Fruit fly (Drosophila melanogaster) whole organism, embryonic: ENCODE data around the gene dyw.

Experiments used
- Ada2b ChIP-seq: fragments of 200-800 bp; sonication (Bioruptor generic); IDR thresholded peaks from 2 replicates; pipeline ENCODE4 v1.3.6; 2022; ENCODE audit warnings: missing biosample characterization, missing genetic modification characterization
- B-H1 ChIP-seq: fragments of 200-800 bp; sonication (Bioruptor generic); IDR thresholded peaks from 3 replicates; pipeline ENCODE4 v1.3.6; 2022; ENCODE audit warnings: missing biosample characterization, missing genetic modification characterization
- B-H2 ChIP-seq: fragments of 200-800 bp; sonication (Bioruptor generic); optimal IDR thresholded peaks from 2 replicates; lab custom pipeline; 2018; ENCODE audit warnings: missing biosample characterization, mild to moderate bottlenecking, missing genetic modification characterization
- CG1024 ChIP-seq: fragments of 200-800 bp; sonication (Bioruptor generic); IDR thresholded peaks from 2 replicates; pipeline ENCODE4 v1.3.6; 2022; ENCODE audit warnings: missing biosample characterization, missing genetic modification characterization
- CG11456 ChIP-seq: fragments of 200-800 bp; sonication (Bioruptor generic); IDR thresholded peaks from 3 replicates; pipeline ENCODE4 v1.3.6; 2022; ENCODE audit warnings: missing biosample characterization, missing genetic modification characterization
- CG11696 ChIP-seq: fragments of 200-800 bp; sonication (Bioruptor generic); IDR thresholded peaks from 2 replicates; pipeline ENCODE4 v1.3.6; 2022; ENCODE audit warnings: missing biosample characterization, missing genetic modification characterization
- CG12071 ChIP-seq: fragments of 200-800 bp; sonication (Bioruptor generic); optimal IDR thresholded peaks from 3 replicates; lab custom pipeline; 2018; ENCODE audit warnings: missing biosample characterization, mild to moderate bottlenecking, missing genetic modification characterization
- CG13287 ChIP-seq: fragments of 200-800 bp; sonication (Bioruptor generic); IDR thresholded peaks from 2 replicates; pipeline ENCODE4 v1.3.6; 2022; ENCODE audit warnings: missing biosample characterization, missing genetic modification characterization; ENCODE audit not compliant: partially characterized antibody
- CG13624 ChIP-seq: fragments of 200-800 bp; sonication (Bioruptor generic); optimal IDR thresholded peaks from 2 replicates; lab custom pipeline; 2016; ENCODE audit warnings: missing biosample characterization, missing genetic modification characterization
- CG14441 ChIP-seq: fragments of 200-800 bp; sonication (Bioruptor generic); IDR thresholded peaks from 2 replicates; pipeline ENCODE4 v1.3.6; 2022; ENCODE audit warnings: missing biosample characterization, missing genetic modification characterization
- CG17328 ChIP-seq: fragments of 200-800 bp; sonication (Bioruptor generic); IDR thresholded peaks from 2 replicates; pipeline ENCODE4 v1.3.6; 2022; ENCODE audit warnings: missing biosample characterization, missing genetic modification characterization
- CG17385 ChIP-seq: fragments of 200-800 bp; sonication (Bioruptor generic); optimal IDR thresholded peaks from 3 replicates; lab custom pipeline; 2018; ENCODE audit warnings: missing biosample characterization, mild to moderate bottlenecking, missing genetic modification characterization
- CG2889 ChIP-seq: fragments of 200-800 bp; sonication (Bioruptor generic); IDR thresholded peaks from 3 replicates; pipeline ENCODE4 v1.3.6; 2022; ENCODE audit warnings: missing biosample characterization, missing genetic modification characterization
- CG30020 ChIP-seq: fragments of 200-800 bp; optimal IDR thresholded peaks from 2 replicates; lab custom pipeline; 2019; ENCODE audit warnings: missing biosample characterization, mild to moderate bottlenecking, missing genetic modification characterization, moderate library complexity
- CG32532 ChIP-seq: fragments of 200-800 bp; sonication (Bioruptor generic); IDR thresholded peaks from 2 replicates; pipeline ENCODE4 v1.3.6; 2022; ENCODE audit warnings: missing biosample characterization, missing genetic modification characterization
- CG32767 ChIP-seq: fragments of 200-800 bp; sonication (Bioruptor generic); IDR thresholded peaks from 2 replicates; pipeline ENCODE4 v1.3.6; 2022; ENCODE audit warnings: missing biosample characterization, missing genetic modification characterization
- CG4282 ChIP-seq: fragments of 200-800 bp; sonication (Bioruptor generic); optimal IDR thresholded peaks from 2 replicates; lab custom pipeline; 2016; ENCODE audit warnings: missing biosample characterization, missing genetic modification characterization
- CG43689 ChIP-seq: fragments of 200-800 bp; sonication (Bioruptor generic); IDR thresholded peaks from 2 replicates; pipeline ENCODE4 v1.3.6; 2022; ENCODE audit warnings: missing biosample characterization, missing genetic modification characterization
- CG4404 ChIP-seq: fragments of 200-800 bp; sonication (Bioruptor generic); IDR thresholded peaks from 2 replicates; pipeline ENCODE4 v1.3.6; 2022; ENCODE audit warnings: missing biosample characterization, missing genetic modification characterization
- CG4820 ChIP-seq: fragments of 200-800 bp; sonication (Bioruptor generic); optimal IDR thresholded peaks from 3 replicates; lab custom pipeline; 2016; ENCODE audit warnings: missing biosample characterization, missing genetic modification characterization
- CG6272 ChIP-seq: fragments of 200-800 bp; sonication (Bioruptor generic); IDR thresholded peaks from 2 replicates; pipeline ENCODE4 v1.3.6; 2022; ENCODE audit warnings: missing biosample characterization, missing genetic modification characterization
- CG6689 ChIP-seq: fragments of 200-800 bp; sonication (Bioruptor generic); IDR thresholded peaks from 2 replicates; pipeline ENCODE4 v1.3.6; 2022; ENCODE audit warnings: missing biosample characterization, missing genetic modification characterization
- CG6813 ChIP-seq: fragments of 200-800 bp; sonication (Bioruptor generic); optimal IDR thresholded peaks from 2 replicates; lab custom pipeline; 2017; ENCODE audit warnings: missing biosample characterization, missing genetic modification characterization, mild to moderate bottlenecking, moderate library complexity, missing genetic modification reagents
- CG7987 ChIP-seq: fragments of 200-800 bp; sonication (Bioruptor generic); optimal IDR thresholded peaks from 2 replicates; lab custom pipeline; 2018; ENCODE audit warnings: missing biosample characterization, mild to moderate bottlenecking, missing genetic modification characterization, moderate library complexity
- CG8359 ChIP-seq: fragments of 200-800 bp; sonication (Bioruptor generic); optimal IDR thresholded peaks from 2 replicates; lab custom pipeline; 2017; ENCODE audit warnings: missing biosample characterization, mild to moderate bottlenecking, missing genetic modification characterization, borderline replicate concordance
- CG8924 ChIP-seq: fragments of 200-800 bp; optimal IDR thresholded peaks from 3 replicates; lab custom pipeline; 2019; ENCODE audit warnings: missing biosample characterization, mild to moderate bottlenecking, missing genetic modification characterization, moderate library complexity
- CkIIα-i1 ChIP-seq: fragments of 200-800 bp; sonication (Bioruptor generic); IDR thresholded peaks from 2 replicates; pipeline ENCODE4 v1.3.6; 2022; ENCODE audit warnings: missing biosample characterization, missing genetic modification characterization
- CoRest ChIP-seq: fragments of 200-800 bp; sonication (Bioruptor generic); optimal IDR thresholded peaks from 3 replicates; lab custom pipeline; 2018; ENCODE audit warnings: missing biosample characterization, mild to moderate bottlenecking, missing genetic modification characterization, moderate library complexity
- D19B ChIP-seq: fragments of 200-800 bp; sonication (Bioruptor generic); optimal IDR thresholded peaks from 2 replicates; lab custom pipeline; 2017; ENCODE audit warnings: missing biosample characterization, mild to moderate bottlenecking, missing genetic modification characterization
- Dad ChIP-seq: fragments of 200-800 bp; sonication (Bioruptor generic); optimal IDR thresholded peaks from 3 replicates; lab custom pipeline; 2016; ENCODE audit warnings: missing biosample characterization, missing genetic modification characterization
- Dbx ChIP-seq: fragments of 200-800 bp; sonication (Bioruptor generic); IDR thresholded peaks from 3 replicates; pipeline ENCODE4 v1.3.6; 2022; ENCODE audit warnings: missing biosample characterization, missing genetic modification characterization
- Doc3 ChIP-seq: fragments of 200-800 bp; sonication (Bioruptor generic); IDR thresholded peaks from 3 replicates; pipeline ENCODE4 v1.3.6; 2022; ENCODE audit warnings: missing biosample characterization, missing genetic modification characterization; ENCODE audit not compliant: partially characterized antibody
- Dp ChIP-seq: fragments of 200-800 bp; sonication (Bioruptor generic); optimal IDR thresholded peaks from 2 replicates; lab custom pipeline; 2018; ENCODE audit warnings: missing biosample characterization, mild to moderate bottlenecking, missing genetic modification characterization, moderate library complexity
- Ets97D ChIP-seq: fragments of 200-800 bp; sonication (Bioruptor generic); optimal IDR thresholded peaks from 3 replicates; lab custom pipeline; 2016; ENCODE audit warnings: missing biosample characterization, missing genetic modification characterization
- Lpt ChIP-seq: fragments of >200 bp; optimal IDR thresholded peaks from 2 replicates; lab custom pipeline; 2018; ENCODE audit warnings: missing biosample characterization, missing genetic modification characterization
- MESR4 ChIP-seq: fragments of 200-800 bp; sonication (Bioruptor generic); optimal IDR thresholded peaks from 2 replicates; lab custom pipeline; 2018; ENCODE audit warnings: missing biosample characterization, mild to moderate bottlenecking, missing genetic modification characterization, moderate library complexity
- NC2β ChIP-seq: fragments of 200-800 bp; sonication (Bioruptor generic); optimal IDR thresholded peaks from 2 replicates; lab custom pipeline; 2016; ENCODE audit warnings: missing biosample characterization, missing genetic modification characterization
- Nf-YC ChIP-seq: fragments of 200-800 bp; optimal IDR thresholded peaks from 3 replicates; lab custom pipeline; 2019; ENCODE audit warnings: missing biosample characterization, mild to moderate bottlenecking, missing genetic modification characterization, moderate library complexity
- Scr ChIP-seq: fragments of 200-800 bp; sonication (Bioruptor generic); IDR thresholded peaks from 2 replicates; pipeline ENCODE4 v1.3.6; 2022; ENCODE audit warnings: missing biosample characterization, missing genetic modification characterization; ENCODE audit not compliant: partially characterized antibody
- Xrp1 ChIP-seq: fragments of 200-800 bp; sonication (Bioruptor generic); IDR thresholded peaks from 2 replicates; pipeline ENCODE4 v1.3.6; 2022; ENCODE audit warnings: missing biosample characterization, missing genetic modification characterization
- cad ChIP-seq: fragments of >200 bp; optimal IDR thresholded peaks from 2 replicates; lab custom pipeline; 2017; ENCODE audit warnings: missing biosample characterization, missing genetic modification characterization
- eyg ChIP-seq: fragments of 200-800 bp; sonication (Bioruptor generic); optimal IDR thresholded peaks from 3 replicates; lab custom pipeline; 2016; ENCODE audit warnings: missing biosample characterization, missing genetic modification characterization
- gcm ChIP-seq: fragments of 200-800 bp; sonication (Bioruptor generic); optimal IDR thresholded peaks from 2 replicates; lab custom pipeline; 2019; ENCODE audit warnings: missing biosample characterization, mild to moderate bottlenecking, missing genetic modification characterization, moderate library complexity
- grn ChIP-seq: fragments of 200-800 bp; sonication (Bioruptor generic); optimal IDR thresholded peaks from 3 replicates; lab custom pipeline; 2017; ENCODE audit warnings: missing biosample characterization, missing genetic modification characterization
- gro ChIP-seq: fragments of 200-800 bp; sonication (Bioruptor generic); optimal IDR thresholded peaks from 2 replicates; lab custom pipeline; 2016; ENCODE audit warnings: missing biosample characterization, missing genetic modification characterization
- her ChIP-seq: fragments of 200-800 bp; sonication (Bioruptor generic); optimal IDR thresholded peaks from 2 replicates; lab custom pipeline; 2016; ENCODE audit warnings: missing biosample characterization, missing genetic modification characterization
- ind ChIP-seq: fragments of 200-800 bp; sonication (Bioruptor generic); optimal IDR thresholded peaks from 3 replicates; lab custom pipeline; 2016; ENCODE audit warnings: missing biosample characterization, missing genetic modification characterization
- luna ChIP-seq: fragments of 200-800 bp; sonication (Bioruptor generic); optimal IDR thresholded peaks from 2 replicates; lab custom pipeline; 2016; ENCODE audit warnings: missing biosample characterization, missing genetic modification characterization
- nmo ChIP-seq: fragments of 200-800 bp; sonication (Bioruptor generic); optimal IDR thresholded peaks from 2 replicates; lab custom pipeline; 2018; ENCODE audit warnings: missing biosample characterization, mild to moderate bottlenecking, missing genetic modification characterization, moderate library complexity
- ranshi ChIP-seq: fragments of 200-800 bp; sonication (Bioruptor generic); IDR thresholded peaks from 2 replicates; pipeline ENCODE4 v1.3.6; 2022; ENCODE audit warnings: missing biosample characterization, missing genetic modification characterization
- ssp ChIP-seq: fragments of 200-800 bp; sonication (Bioruptor generic); IDR thresholded peaks from 2 replicates; pipeline ENCODE4 v1.3.6; 2022; ENCODE audit warnings: missing biosample characterization, missing genetic modification characterization
- stc ChIP-seq: fragments of 200-800 bp; sonication (Bioruptor generic); IDR thresholded peaks from 2 replicates; pipeline ENCODE4 v1.3.6; 2022; ENCODE audit warnings: missing biosample characterization, missing genetic modification characterization
- trh ChIP-seq: fragments of 200-800 bp; sonication (Bioruptor generic); optimal IDR thresholded peaks from 2 replicates; lab custom pipeline; 2016; ENCODE audit warnings: missing biosample characterization, missing genetic modification characterization

The dyw gene

dm6 chrX:2720122-2720521 lies 26.4 kb upstream of the dyw start, which contains the start of gene CG2701 (continued):
- TF ChIP-seq CG13624 (GFP tag; lab: Kevin White, UChicago) (peak; percentile 18), stc (no peak), Dp (GFP tag; lab: Kevin White, UChicago) (peak; percentile 69), CG12071 (GFP tag; lab: Kevin White, UChicago) (no peak), Ada2b (GFP tag; lab: Robert Waterston, UW) (no peak), CG17328 (no peak), D19B (GFP tag; lab: Kevin White, UChicago) (no peak), CG8359 (GFP tag; lab: Kevin White, UChicago) (no peak), ind (GFP tag; lab: Kevin White, UChicago) (peak; percentile 21), her (peak; percentile 39), CG6272 (GFP tag; lab: Robert Waterston, UW) (no peak), CG32767 (no peak), CG4282 (GFP tag; lab: Kevin White, UChicago) (no peak), CG43689 (GFP tag; lab: Robert Waterston, UW) (no peak), Doc3 (GFP tag; lab: Robert Waterston, UW) (peak; percentile 31; the same call in 1 of the 3 replicates), CG6813 (GFP tag; lab: Kevin White, UChicago) (no peak), ssp (GFP tag; lab: Robert Waterston, UW) (no peak), CG6689 (GFP tag; lab: Robert Waterston, UW) (peak; percentile 99), CG32532 (no peak), Dbx (GFP tag; lab: Robert Waterston, UW) (0 out of 3 replicates have a peak, but pooled peaks have one; percentile 36), B-H2 (no peak), NC2β (GFP tag; lab: Kevin White, UChicago) (no peak), trh (GFP tag; lab: Kevin White, UChicago) (no peak), Scr (GFP tag; lab: Robert Waterston, UW) (peak; percentile 63), Ets97D (peak; percentile 56), Nf-YC (tag; lab: Kevin White, UChicago) (no peak), grn (no peak), cad (GFP tag; lab: Kevin White, UChicago) (no peak), MESR4 (GFP tag; lab: Kevin White, UChicago) (peak; percentile 87), CG11696 (no peak), ranshi (GFP tag; lab: Robert Waterston, UW) (no peak), CG8924 (tag; lab: Kevin White, UChicago) (no peak), Xrp1 (GFP tag; lab: Robert Waterston, UW) (peak; percentile 17; the same call in 1 of the 2 replicates), B-H1 (GFP tag; lab: Robert Waterston, UW) (no peak), CG17385 (GFP tag; lab: Kevin White, UChicago) (no peak), luna (GFP tag; lab: Kevin White, UChicago) (no peak), CG4820 (GFP tag; lab: Kevin White, UChicago) (no peak), gcm (GFP tag; lab: Kevin White, UChicago) (no peak), gro (GFP tag; lab: Kevin White, UChicago) (no peak), Lpt (GFP tag; lab: Kevin White, UChicago) (no peak), CG7987 (GFP tag; lab: Kevin White, UChicago) (no peak), CG30020 (no peak), CkIIα-i1 (GFP tag; lab: Robert Waterston, UW) (no peak), CG1024 (no peak), CG4404 (GFP tag; lab: Robert Waterston, UW) (no peak), Dad (GFP tag; lab: Kevin White, UChicago) (no peak), CoRest (tag; lab: Kevin White, UChicago) (peak; percentile 27), CG2889 (no peak), CG11456 (no peak), nmo (GFP tag; lab: Kevin White, UChicago) (peak; percentile 13), eyg (GFP tag; lab: Kevin White, UChicago) (no peak), CG14441 (no peak), CG13287 (GFP tag; lab: Robert Waterston, UW) (peak; percentile 80)
